Worm (Caenorhabditis elegans) whole organism, L3 larva: ENCODE results near the gene C05D12.2.

Source experiments
- aly-2 ChIP-seq: fragments of 150-350 bp; optimal IDR thresholded peaks from 2 replicates; lab custom pipeline; 2014; ENCODE audit warnings: missing biosample characterization, missing genetic modification characterization
- elt-1 ChIP-seq: fragments of 150-350 bp; optimal IDR thresholded peaks from 2 replicates; lab custom pipeline; 2014; ENCODE audit warnings: missing biosample characterization, missing genetic modification characterization
- elt-2 ChIP-seq: sonication (generic microtip); optimal IDR thresholded peaks from 2 replicates; lab custom pipeline; 2016; ENCODE audit warnings: missing genetic modification reagents, mild to moderate bottlenecking, missing genetic modification characterization, missing compliant biosample characterization
- lin-15B ChIP-seq: fragments of 150-350 bp; optimal IDR thresholded peaks from 2 replicates; lab custom pipeline; 2014; ENCODE audit warnings: missing biosample characterization, missing genetic modification characterization
- sea-2 ChIP-seq: fragments of 150-350 bp; sonication (generic microtip); optimal IDR thresholded peaks from 4 replicates; lab custom pipeline; 2014; ENCODE audit warnings: missing biosample characterization, missing genetic modification reagents, missing genetic modification characterization
- skn-1 ChIP-seq: fragments of 150-350 bp; optimal IDR thresholded peaks from 2 replicates; lab custom pipeline; 2014; ENCODE audit warnings: missing biosample characterization, missing genetic modification characterization
- unc-62 ChIP-seq: fragments of 150-350 bp; sonication (generic microtip); optimal IDR thresholded peaks from 4 replicates; lab custom pipeline; 2014; ENCODE audit warnings: missing biosample characterization, missing genetic modification reagents, missing genetic modification characterization

DNA sequence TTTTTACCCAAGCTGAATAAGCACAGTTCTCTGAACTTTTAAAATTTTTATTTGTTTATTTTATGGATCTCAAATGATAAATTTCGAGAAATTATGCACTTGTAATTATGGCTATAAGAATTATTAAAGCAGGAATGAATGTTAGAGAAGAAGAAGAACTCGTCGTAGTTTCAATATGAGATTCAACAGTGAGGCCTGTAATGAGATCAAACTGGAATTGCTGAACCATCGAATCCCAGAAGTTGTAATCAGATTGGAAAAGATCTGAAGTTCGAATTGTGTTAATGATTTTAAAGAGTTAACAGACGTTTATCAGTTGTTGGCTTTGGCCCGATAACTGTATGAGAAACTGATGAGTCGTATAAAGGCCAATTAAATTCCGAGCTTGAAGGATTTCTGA is 37.6 kb downstream of the C05D12.2 start:
- TF ChIP-seq elt-2 (no peak), lin-15B (tag; lab: Kevin White, UChicago) (no peak), sea-2 (no peak), elt-1 (tag; lab: Kevin White, UChicago) (no peak), unc-62 (no peak), aly-2 (no peak), skn-1 (tag; lab: Kevin White, UChicago) (no peak)
